Worm (Caenorhabditis elegans) whole organism, young adult: Measurements from ENCODE around the gene daf-42.

Experiments
- bed-1 ChIP-seq: fragments of 200-800 bp; sonication (Bioruptor generic); IDR thresholded peaks from 2 replicates; pipeline ENCODE4 v1.3.6; 2022; ENCODE audit warnings: missing genetic modification reagents, missing genetic modification characterization, missing compliant biosample characterization
- ceh-91 ChIP-seq: fragments of 200-800 bp; sonication (Bioruptor generic); IDR thresholded peaks from 2 replicates; pipeline ENCODE4 v1.3.6; 2022; ENCODE audit warnings: missing genetic modification reagents, missing genetic modification characterization, missing compliant biosample characterization
- egrh-3 ChIP-seq: fragments of 200-800 bp; sonication (Bioruptor generic); IDR thresholded peaks from 2 replicates; pipeline ENCODE4 v1.3.6; 2022; ENCODE audit warnings: missing genetic modification reagents, missing genetic modification characterization, missing compliant biosample characterization
- ekl-4 ChIP-seq: fragments of 200-800 bp; sonication (Bioruptor generic); IDR thresholded peaks from 2 replicates; pipeline ENCODE4 v1.3.6; 2022; ENCODE audit warnings: missing genetic modification reagents, missing genetic modification characterization, missing compliant biosample characterization
- hmg-20 ChIP-seq: fragments of 200-800 bp; sonication (Bioruptor generic); IDR thresholded peaks from 2 replicates; pipeline ENCODE4 v1.3.6; 2022; ENCODE audit warnings: missing genetic modification reagents, missing genetic modification characterization, missing compliant biosample characterization
- lsl-1 ChIP-seq: fragments of 200-800 bp; sonication (Bioruptor generic); optimal IDR thresholded peaks from 2 replicates; lab custom pipeline; 2018; ENCODE audit warnings: mild to moderate bottlenecking, missing genetic modification characterization, moderate library complexity, missing compliant biosample characterization
- rcor-1 ChIP-seq: fragments of 200-800 bp; sonication (Bioruptor generic); IDR thresholded peaks from 2 replicates; pipeline ENCODE4 v1.3.6; 2022; ENCODE audit warnings: missing genetic modification reagents, missing genetic modification characterization, missing compliant biosample characterization
- unc-62 ChIP-seq: fragments of 150-350 bp; optimal IDR thresholded peaks from 2 replicates; lab custom pipeline; 2014; ENCODE audit warnings: missing biosample characterization, missing genetic modification reagents, missing genetic modification characterization
- ztf-26 ChIP-seq: sonication (generic microtip); optimal IDR thresholded peaks from 2 replicates; lab custom pipeline; 2017; ENCODE audit warnings: missing genetic modification characterization, missing compliant biosample characterization

ce11 chrIV:7386835-7387551, 40.3 kb upstream of the daf-42 start:
- no peak for TF ChIP-seq bed-1 (GFP tag; lab: Robert Waterston, UW)
- TF ChIP-seq lsl-1 (GFP tag; lab: Kevin White, UChicago) = no peak
- no peak for TF ChIP-seq ceh-91 (GFP tag; lab: Robert Waterston, UW)
- TF ChIP-seq egrh-3 (GFP tag; lab: Robert Waterston, UW) = no peak
- TF ChIP-seq rcor-1 (GFP tag; lab: Robert Waterston, UW) = 0 out of 2 replicates have a peak, but pooled peaks have one; percentile 10
- TF ChIP-seq unc-62 (GFP tag; lab: Kevin White, UChicago) = no peak
- no peak for TF ChIP-seq ekl-4 (GFP tag; lab: Robert Waterston, UW)
- no peak for TF ChIP-seq ztf-26 (tag; lab: Kevin White, UChicago)
- TF ChIP-seq hmg-20 (GFP tag; lab: Robert Waterston, UW) = no peak
